Worm (Caenorhabditis elegans) whole organism, L1 larva: ENCODE results near the gene glod-4.

ENCODE experiments used
- C16A3.4 ChIP-seq: fragments of 150-350 bp; optimal IDR thresholded peaks from 2 replicates; lab custom pipeline; 2014; ENCODE audit warnings: missing biosample characterization, missing genetic modification characterization
- aha-1 ChIP-seq: fragments of 150-350 bp; optimal IDR thresholded peaks from 2 replicates; lab custom pipeline; 2014; ENCODE audit warnings: missing biosample characterization, missing genetic modification characterization
- alr-1 ChIP-seq: fragments of 200-800 bp; sonication (Bioruptor generic); optimal IDR thresholded peaks from 2 replicates; lab custom pipeline; 2018; ENCODE audit warnings: borderline replicate concordance, mild to moderate bottlenecking, missing genetic modification characterization, missing compliant biosample characterization
- aly-2 ChIP-seq: fragments of 150-350 bp; optimal IDR thresholded peaks from 2 replicates; lab custom pipeline; 2014; ENCODE audit warnings: missing biosample characterization, missing genetic modification characterization
- ama-1 ChIP-seq: fragments of 150-350 bp; optimal IDR thresholded peaks from 2 replicates; lab custom pipeline; 2014
- blmp-1 ChIP-seq: fragments of 150-350 bp; optimal IDR thresholded peaks from 2 replicates; lab custom pipeline; 2014; ENCODE audit warnings: missing biosample characterization, missing genetic modification characterization
- ceh-63 ChIP-seq: fragments of 200-800 bp; sonication (Bioruptor generic); optimal IDR thresholded peaks from 2 replicates; lab custom pipeline; 2018; ENCODE audit warnings: mild to moderate bottlenecking, missing genetic modification characterization, missing compliant biosample characterization
- ceh-88 ChIP-seq: fragments of 200-800 bp; sonication (Bioruptor generic); IDR thresholded peaks from 2 replicates; pipeline ENCODE4 v1.3.6; 2022; ENCODE audit warnings: missing genetic modification characterization, missing compliant biosample characterization
- ceh-90 ChIP-seq: sonication (generic microtip); optimal IDR thresholded peaks from 2 replicates; lab custom pipeline; 2016; ENCODE audit warnings: missing genetic modification characterization, missing compliant biosample characterization
- ces-1 ChIP-seq: fragments of 150-350 bp; optimal IDR thresholded peaks from 2 replicates; lab custom pipeline; 2014; ENCODE audit warnings: missing biosample characterization, missing genetic modification reagents, missing genetic modification characterization
- efl-1 ChIP-seq, 4 experiments: fragments of 150-350 bp; optimal IDR thresholded peaks in 3 of 4; peaks in 1 of 4; 1 replicate in 1 of 4; 2 replicates in 3 of 4; lab custom pipeline; 2014; ENCODE audit warnings: missing biosample characterization in 2 of 4, missing genetic modification characterization in 2 of 4, missing genetic modification reagents in 2 of 4
- efl-3 ChIP-seq: fragments of 200-800 bp; sonication (Bioruptor generic); optimal IDR thresholded peaks from 2 replicates; lab custom pipeline; 2018; ENCODE audit warnings: mild to moderate bottlenecking, missing genetic modification characterization, missing compliant biosample characterization
- egl-13 ChIP-seq: sonication (generic microtip); optimal IDR thresholded peaks from 2 replicates; lab custom pipeline; 2016; ENCODE audit warnings: missing genotype, missing genetic modification reagents, missing genetic modification characterization, missing compliant biosample characterization
- egl-27 ChIP-seq, 2 experiments: fragments of 150-350 bp in 1 of 2; sonication (generic microtip); optimal IDR thresholded peaks; 3 replicates each; lab custom pipeline; 2017 to 2018; ENCODE audit warnings: missing biosample characterization in 2 of 2, missing genetic modification characterization in 2 of 2, missing genetic modification reagents in 2 of 2
- ets-5 ChIP-seq: fragments of 200-800 bp; sonication (Bioruptor generic); IDR thresholded peaks from 2 replicates; pipeline ENCODE4 v1.3.6; 2022; ENCODE audit warnings: missing genetic modification characterization, missing compliant biosample characterization
- hlh-4 ChIP-seq: sonication (generic microtip); optimal IDR thresholded peaks from 2 replicates; lab custom pipeline; 2016; ENCODE audit warnings: mild to moderate bottlenecking, missing genetic modification characterization, missing compliant biosample characterization
- jun-1 ChIP-seq: fragments of 150-350 bp; optimal IDR thresholded peaks from 2 replicates; lab custom pipeline; 2014; ENCODE audit warnings: missing biosample characterization, missing genetic modification reagents, missing genetic modification characterization
- lin-13 ChIP-seq: fragments of 150-350 bp; optimal IDR thresholded peaks from 2 replicates; lab custom pipeline; 2014; ENCODE audit warnings: missing biosample characterization, missing genetic modification reagents, missing genetic modification characterization
- lin-15B ChIP-seq: fragments of 150-350 bp; sonication (generic microtip); optimal IDR thresholded peaks from 3 replicates; lab custom pipeline; 2014; ENCODE audit warnings: missing biosample characterization, missing genetic modification characterization
- lin-39 ChIP-seq: fragments of 150-350 bp; optimal IDR thresholded peaks from 2 replicates; lab custom pipeline; 2014; ENCODE audit warnings: missing biosample characterization, missing genetic modification reagents, missing genetic modification characterization
- lir-3 ChIP-seq: sonication (generic microtip); optimal IDR thresholded peaks from 2 replicates; lab custom pipeline; 2016; ENCODE audit warnings: mild to moderate bottlenecking, missing genetic modification characterization, moderate library complexity, missing compliant biosample characterization; ENCODE audit not compliant: poor library complexity
- lsy-2 ChIP-seq, 2 experiments: fragments of 150-350 bp; optimal IDR thresholded peaks; 2 replicates each; lab custom pipeline; 2014; ENCODE audit warnings: missing biosample characterization in 2 of 2, missing genetic modification characterization in 2 of 2
- mab-9 ChIP-seq: fragments of 200-800 bp; sonication (Bioruptor generic); IDR thresholded peaks from 2 replicates; pipeline ENCODE4 v1.3.6; 2022; ENCODE audit warnings: missing genetic modification reagents, missing genetic modification characterization, missing compliant biosample characterization
- mdl-1 ChIP-seq, 2 experiments: fragments of 150-350 bp; optimal IDR thresholded peaks; 2 replicates each; lab custom pipeline; 2014 to 2017; ENCODE audit warnings: missing biosample characterization in 2 of 2, missing genetic modification characterization in 2 of 2, inconsistent platforms in 1 of 2
- mef-2 ChIP-seq: fragments of 150-350 bp; optimal IDR thresholded peaks from 2 replicates; lab custom pipeline; 2014; ENCODE audit warnings: missing biosample characterization, missing genetic modification characterization
- nhr-11 ChIP-seq: fragments of 150-350 bp; optimal IDR thresholded peaks from 2 replicates; lab custom pipeline; 2014; ENCODE audit warnings: missing biosample characterization, missing genetic modification characterization
- nhr-12 ChIP-seq: sonication (generic microtip); optimal IDR thresholded peaks from 2 replicates; lab custom pipeline; 2017; ENCODE audit warnings: missing biosample characterization, missing genetic modification characterization
- nhr-237 ChIP-seq: fragments of 150-350 bp; optimal IDR thresholded peaks from 2 replicates; lab custom pipeline; 2014; ENCODE audit warnings: missing biosample characterization, missing genetic modification characterization
- nhr-47 ChIP-seq: sonication (generic microtip); optimal IDR thresholded peaks from 2 replicates; lab custom pipeline; 2016; ENCODE audit warnings: mild to moderate bottlenecking, missing genetic modification characterization, moderate library complexity, missing compliant biosample characterization
- nhr-71 ChIP-seq: sonication (generic microtip); optimal IDR thresholded peaks from 2 replicates; lab custom pipeline; 2016; ENCODE audit warnings: mild to moderate bottlenecking, missing genetic modification characterization, moderate library complexity, missing compliant biosample characterization
- nhr-77 ChIP-seq: fragments of 150-350 bp; optimal IDR thresholded peaks from 2 replicates; lab custom pipeline; 2014; ENCODE audit warnings: missing biosample characterization, missing genetic modification characterization
- pag-3 ChIP-seq: sonication (generic microtip); optimal IDR thresholded peaks from 2 replicates; lab custom pipeline; 2017; ENCODE audit warnings: missing genetic modification characterization, mild to moderate bottlenecking, missing compliant biosample characterization, antibody characterized with exemption, borderline replicate concordance; ENCODE audit not compliant: insufficient read depth
- pqm-1 ChIP-seq: sonication (generic microtip); optimal IDR thresholded peaks from 3 replicates; lab custom pipeline; 2017; ENCODE audit warnings: missing biosample characterization, missing genetic modification characterization
- rnt-1 ChIP-seq: sonication (generic microtip); optimal IDR thresholded peaks from 2 replicates; lab custom pipeline; 2016; ENCODE audit warnings: mild to moderate bottlenecking, missing genetic modification characterization, moderate library complexity, missing compliant biosample characterization
- snpc-4 ChIP-seq: fragments of 150-350 bp; optimal IDR thresholded peaks from 2 replicates; lab custom pipeline; 2014; ENCODE audit warnings: missing biosample characterization, missing genetic modification characterization
- sox-4 ChIP-seq: sonication (generic microtip); optimal IDR thresholded peaks from 2 replicates; lab custom pipeline; 2016; ENCODE audit warnings: missing genetic modification characterization, missing compliant biosample characterization
- swsn-7 ChIP-seq: sonication (generic microtip); optimal IDR thresholded peaks from 2 replicates; lab custom pipeline; 2016; ENCODE audit warnings: missing genetic modification characterization, missing compliant biosample characterization
- unc-30 ChIP-seq: sonication (generic microtip); optimal IDR thresholded peaks from 2 replicates; lab custom pipeline; 2017; ENCODE audit warnings: missing biosample characterization, missing genetic modification characterization
- unc-86 ChIP-seq: sonication (generic microtip); optimal IDR thresholded peaks from 2 replicates; lab custom pipeline; 2016; ENCODE audit warnings: missing genetic modification characterization, missing compliant biosample characterization
- vab-15 ChIP-seq: sonication (generic microtip); optimal IDR thresholded peaks from 2 replicates; lab custom pipeline; 2017; ENCODE audit warnings: missing genotype, mild to moderate bottlenecking, missing genetic modification characterization, missing compliant biosample characterization
- zip-4 ChIP-seq: fragments of 200-800 bp; sonication (Bioruptor generic); optimal IDR thresholded peaks from 2 replicates; lab custom pipeline; 2018; ENCODE audit warnings: mild to moderate bottlenecking, missing genetic modification characterization, moderate library complexity, missing compliant biosample characterization

Gene glod-4

DNA sequence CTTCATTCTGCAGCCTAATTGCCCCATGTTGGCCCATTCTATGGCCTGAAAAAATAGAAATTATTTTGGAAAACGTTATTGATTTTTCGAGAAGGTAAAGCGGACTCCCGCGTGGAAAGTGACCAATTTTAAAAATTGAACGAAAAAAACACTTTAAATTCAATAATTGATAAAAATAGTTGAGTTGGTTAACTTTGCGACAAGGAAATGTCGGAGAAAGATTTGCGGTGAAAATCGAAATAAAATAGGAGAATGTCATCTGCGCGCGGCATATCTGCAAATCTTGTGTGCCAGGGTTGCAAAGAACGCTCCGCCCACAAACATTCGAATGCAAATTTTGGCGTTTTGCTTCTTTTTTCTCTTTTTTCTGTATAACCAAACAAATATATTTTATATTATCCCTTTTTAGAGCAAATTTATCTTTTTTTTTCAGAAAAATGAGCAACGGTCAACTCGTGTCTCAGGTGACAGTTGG lies 17.5 kb downstream of the glod-4 start, which contains the start of the genes rnf-121 and C16C10.4 (continued):
- no peak for TF ChIP-seq nhr-237 (tag; lab: Kevin White, UChicago)
- no peak for TF ChIP-seq unc-30 (tag; lab: Kevin White, UChicago)
- TF ChIP-seq mdl-1 (tag; optimal IDR thresholded peaks at IDR 0.05; lab: Kevin White, UChicago) = peak in 1 of 2 experiments; percentile 43
- TF ChIP-seq nhr-47 (tag; lab: Kevin White, UChicago) = peak; percentile 76
- TF ChIP-seq efl-3 (GFP tag; lab: Kevin White, UChicago) = peak; percentile 14
- TF ChIP-seq ama-1 (lab: Kevin White, UChicago) = no peak
- TF ChIP-seq pag-3 (tag; lab: Kevin White, UChicago) = no peak
- 0 out of 2 replicates have a peak, but pooled peaks have one; percentile 23 for TF ChIP-seq mab-9
- TF ChIP-seq, all 84 proteins: peak for 42

ce11 chrIII:4172210-4172609 lies 18.8 kb downstream of the glod-4 start:
- TF ChIP-seq nhr-12 (tag; lab: Kevin White, UChicago) = no peak
- TF ChIP-seq ces-1 (GFP tag; lab: Kevin White, UChicago) = no peak
- no peak for TF ChIP-seq egl-27 (tag; optimal IDR thresholded peaks at IDR 0.05; lab: Kevin White, UChicago)
- no peak for TF ChIP-seq aly-2 (tag; lab: Kevin White, UChicago)
- no peak for TF ChIP-seq aha-1 (tag; lab: Kevin White, UChicago)
- TF ChIP-seq lir-3 (tag; lab: Kevin White, UChicago) = no peak
- TF ChIP-seq rnt-1 (tag; lab: Kevin White, UChicago) = no peak
- TF ChIP-seq alr-1 (tag; lab: Kevin White, UChicago) = no peak
- TF ChIP-seq ceh-88 (GFP tag; lab: Robert Waterston, UW) = no peak
- TF ChIP-seq hlh-4 (tag; lab: Kevin White, UChicago) = no peak
- TF ChIP-seq mdl-1 (tag; optimal IDR thresholded peaks at IDR 0.05; lab: Kevin White, UChicago) = no peak
- TF ChIP-seq zip-4 (GFP tag; lab: Kevin White, UChicago) = no peak
- TF ChIP-seq mef-2 (tag; lab: Kevin White, UChicago) = no peak

DNA sequence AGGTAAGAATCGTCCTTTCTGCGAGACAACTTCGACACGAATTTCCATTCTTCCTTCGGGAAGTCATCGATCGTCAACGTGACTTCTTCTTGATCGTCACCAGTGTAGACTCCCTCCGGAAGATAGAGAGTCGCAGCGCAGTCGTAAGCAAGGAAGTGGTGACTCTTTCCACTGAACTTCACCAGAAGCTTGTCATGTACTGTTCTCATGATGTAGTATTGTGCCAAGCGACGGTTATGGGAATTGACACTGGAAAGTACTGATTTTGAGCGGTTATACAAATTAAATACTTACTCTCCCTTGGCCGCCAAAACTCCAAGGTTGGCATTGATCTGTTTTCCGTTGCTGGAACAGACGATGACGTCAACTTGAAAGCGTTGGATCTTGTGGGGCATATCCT lies 22.1 kb downstream of the glod-4 start:
- TF ChIP-seq unc-86 (tag; lab: Kevin White, UChicago) (no peak), ceh-90 (no peak), lsy-2 (tag; optimal IDR thresholded peaks at IDR 0.05; lab: Kevin White, UChicago) (no peak), swsn-7 (tag; lab: Kevin White, UChicago) (no peak), blmp-1 (tag; lab: Kevin White, UChicago) (no peak), C16A3.4 (no peak)

- no peak for TF ChIP-seq egl-13 (tag; lab: Kevin White, UChicago)
- no peak for TF ChIP-seq lin-39 (tag; lab: Kevin White, UChicago)
- no peak for TF ChIP-seq jun-1 (tag; lab: Kevin White, UChicago)
- peak in 1 of 2 experiments; percentile 58 for TF ChIP-seq efl-1 (optimal IDR thresholded peaks at IDR 0.05; lab: Kevin White, UChicago)
- TF ChIP-seq efl-1 (GFP tag; optimal IDR thresholded peaks at IDR 0.05 in 1 of 2; lab: Kevin White, UChicago) = no peak
- no peak for TF ChIP-seq ets-5
- no peak for TF ChIP-seq nhr-71 (tag; lab: Kevin White, UChicago)
These were observed 22.8 kb downstream of the glod-4 start, which contains the start of the genes hrde-1 and C16C10.13 for ce11 chrIII:4176109-4176596. hrde-1 (minus strand) TSS chrIII:4176159. C16C10.13 (plus strand) TSS chrIII:4176440.

DNA sequence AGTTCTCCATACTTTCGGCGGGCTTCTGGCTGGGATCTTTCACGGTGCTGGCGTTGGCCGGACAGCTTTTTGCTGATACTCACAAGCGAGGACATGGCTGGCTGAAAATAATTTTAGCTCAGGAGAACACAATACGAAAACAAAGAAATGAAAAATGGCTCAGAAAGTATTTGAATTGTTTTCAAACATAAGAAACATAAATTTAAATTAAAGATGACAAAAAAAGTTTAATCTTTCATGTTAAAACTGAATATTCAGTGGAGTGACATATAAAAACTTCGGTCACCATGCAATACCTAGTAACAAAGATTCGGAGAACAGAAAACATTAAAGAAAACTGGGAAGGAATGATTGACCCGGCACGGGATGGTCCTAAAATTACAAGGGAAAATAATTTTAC lies 25.2 kb downstream of the glod-4 start, which contains the start of gene C16C10.2:
TSS of gene C16C10.2 (minus strand) at position 101 of the 400 bp plus-strand sequence.
- TF ChIP-seq nhr-71 (tag; lab: Kevin White, UChicago) (no peak), nhr-47 (tag; lab: Kevin White, UChicago) (no peak), vab-15 (no peak), nhr-77 (tag; lab: Kevin White, UChicago) (no peak), nhr-11 (no peak), pqm-1 (tag; lab: Kevin White, UChicago) (no peak), snpc-4 (no peak), ceh-88 (GFP tag; lab: Robert Waterston, UW) (no peak), egl-13 (tag; lab: Kevin White, UChicago) (no peak), ceh-63 (GFP tag; lab: Kevin White, UChicago) (no peak), lin-13 (no peak), lin-15B (tag; lab: Kevin White, UChicago) (no peak), blmp-1 (tag; lab: Kevin White, UChicago) (no peak), sox-4 (no peak)
